Worm (Caenorhabditis elegans) whole organism, L3 larva: ENCODE results near the gene sri-47.
"Not testable (repeated sequence)": the region's sequence is repeated elsewhere in the genome, so short reads cannot be mapped to it uniquely, and the experiment has no call there.

Experiments used
- ZK546.5 ChIP-seq: sonication (generic microtip); optimal IDR thresholded peaks from 2 replicates; lab custom pipeline; 2017; ENCODE audit warnings: missing biosample characterization, missing genetic modification characterization
- ceh-28 ChIP-seq: fragments of 150-350 bp; optimal IDR thresholded peaks from 2 replicates; lab custom pipeline; 2014; ENCODE audit warnings: missing biosample characterization, missing genetic modification reagents, missing genetic modification characterization
- daf-12 ChIP-seq: fragments of 150-350 bp; optimal IDR thresholded peaks from 2 replicates; lab custom pipeline; 2014; ENCODE audit warnings: missing biosample characterization, missing genetic modification reagents, missing genetic modification characterization
- elt-1 ChIP-seq: fragments of 150-350 bp; optimal IDR thresholded peaks from 2 replicates; lab custom pipeline; 2014; ENCODE audit warnings: missing biosample characterization, missing genetic modification characterization
- elt-3 ChIP-seq, 3 experiments: fragments of 150-350 bp in 1 of 3; sonication (generic microtip) in 2 of 3; optimal IDR thresholded peaks; 2 replicates in 2 of 3; 4 replicates in 1 of 3; lab custom pipeline; 2014 to 2017; ENCODE audit warnings: missing biosample characterization in 3 of 3, missing genetic modification characterization in 3 of 3
- eor-1 ChIP-seq, 2 experiments: fragments of 150-350 bp; optimal IDR thresholded peaks; 2 replicates each; lab custom pipeline; 2014 to 2018; ENCODE audit warnings: missing biosample characterization in 2 of 2, missing genetic modification characterization in 2 of 2
- fkh-2 ChIP-seq: fragments of 150-350 bp; optimal IDR thresholded peaks from 2 replicates; lab custom pipeline; 2014; ENCODE audit warnings: missing biosample characterization, missing genetic modification reagents, missing genetic modification characterization
- fos-1 ChIP-seq: fragments of 150-350 bp; optimal IDR thresholded peaks from 2 replicates; lab custom pipeline; 2014; ENCODE audit warnings: missing biosample characterization, missing genetic modification characterization
- hmg-11 ChIP-seq: sonication (generic microtip); optimal IDR thresholded peaks from 2 replicates; lab custom pipeline; 2016; ENCODE audit warnings: missing genetic modification characterization, missing compliant biosample characterization
- jun-1 ChIP-seq: fragments of 150-350 bp; optimal IDR thresholded peaks from 2 replicates; lab custom pipeline; 2014; ENCODE audit warnings: missing biosample characterization, missing genetic modification reagents, missing genetic modification characterization
- lsy-12 ChIP-seq: sonication (generic microtip); optimal IDR thresholded peaks from 2 replicates; lab custom pipeline; 2016; ENCODE audit warnings: mild to moderate bottlenecking, missing genetic modification characterization, missing compliant biosample characterization
- mdl-1 ChIP-seq: fragments of 150-350 bp; optimal IDR thresholded peaks from 2 replicates; lab custom pipeline; 2014; ENCODE audit warnings: missing biosample characterization, missing genetic modification characterization
- mml-1 ChIP-seq: fragments of 150-350 bp; sonication (generic microtip); optimal IDR thresholded peaks from 3 replicates; lab custom pipeline; 2014; ENCODE audit warnings: missing biosample characterization, missing genetic modification characterization
- nfya-1 ChIP-seq: sonication (generic microtip); optimal IDR thresholded peaks from 2 replicates; lab custom pipeline; 2017; ENCODE audit warnings: missing genetic modification characterization, mild to moderate bottlenecking, missing compliant biosample characterization, antibody characterized with exemption, moderate library complexity; ENCODE audit not compliant: insufficient read depth
- nhr-25 ChIP-seq: sonication (generic microtip); optimal IDR thresholded peaks from 2 replicates; lab custom pipeline; 2017; ENCODE audit warnings: missing biosample characterization, missing genetic modification characterization
- nhr-28 ChIP-seq: fragments of 150-350 bp; optimal IDR thresholded peaks from 2 replicates; lab custom pipeline; 2014; ENCODE audit warnings: missing biosample characterization, missing genetic modification characterization
- nhr-43 ChIP-seq: sonication (generic microtip); optimal IDR thresholded peaks from 2 replicates; lab custom pipeline; 2016; ENCODE audit warnings: mild to moderate bottlenecking, missing genetic modification characterization, missing compliant biosample characterization; ENCODE audit not compliant: poor library complexity, severe bottlenecking
- nhr-67 ChIP-seq: fragments of 150-350 bp; optimal IDR thresholded peaks from 2 replicates; lab custom pipeline; 2014; ENCODE audit warnings: missing biosample characterization, missing genetic modification characterization
- nhr-76 ChIP-seq: fragments of 150-350 bp; sonication (generic microtip); optimal IDR thresholded peaks from 5 replicates; lab custom pipeline; 2014; ENCODE audit warnings: missing biosample characterization, missing genetic modification characterization
- nhr-77 ChIP-seq: fragments of 150-350 bp; optimal IDR thresholded peaks from 2 replicates; lab custom pipeline; 2014; ENCODE audit warnings: missing biosample characterization, missing genetic modification characterization
- pha-4 ChIP-seq: fragments of 150-350 bp; optimal IDR thresholded peaks from 2 replicates; lab custom pipeline; 2014; ENCODE audit warnings: missing biosample characterization, missing genetic modification reagents, missing genetic modification characterization
- pqm-1 ChIP-seq: fragments of 150-350 bp; optimal IDR thresholded peaks from 2 replicates; lab custom pipeline; 2017; ENCODE audit warnings: missing biosample characterization, missing genetic modification characterization, inconsistent platforms
- sea-2 ChIP-seq: fragments of 150-350 bp; sonication (generic microtip); optimal IDR thresholded peaks from 4 replicates; lab custom pipeline; 2014; ENCODE audit warnings: missing biosample characterization, missing genetic modification reagents, missing genetic modification characterization
- snpc-4 ChIP-seq: fragments of 150-350 bp; optimal IDR thresholded peaks from 2 replicates; lab custom pipeline; 2014; ENCODE audit warnings: missing biosample characterization, missing genetic modification characterization
- unc-39 ChIP-seq: sonication (generic microtip); optimal IDR thresholded peaks from 4 replicates; lab custom pipeline; 2017; ENCODE audit warnings: missing biosample characterization, missing genetic modification characterization
- unc-62 ChIP-seq: fragments of 150-350 bp; sonication (generic microtip); optimal IDR thresholded peaks from 4 replicates; lab custom pipeline; 2014; ENCODE audit warnings: missing biosample characterization, missing genetic modification reagents, missing genetic modification characterization
- zag-1 ChIP-seq: fragments of 150-350 bp; optimal IDR thresholded peaks from 2 replicates; lab custom pipeline; 2014; ENCODE audit warnings: missing biosample characterization, missing genetic modification characterization
- ztf-11 ChIP-seq: fragments of 150-350 bp; optimal IDR thresholded peaks from 2 replicates; lab custom pipeline; 2014; ENCODE audit warnings: missing biosample characterization, missing genetic modification characterization
- ztf-4 ChIP-seq: fragments of 150-350 bp; optimal IDR thresholded peaks from 2 replicates; lab custom pipeline; 2014; ENCODE audit warnings: missing biosample characterization, missing genetic modification characterization

The sri-47 gene

ce11 chrII:2641777-2642176, 14.9 kb upstream of the sri-47 start, which contains the start of gene F22E5.7:
F22E5.7 (plus strand) TSS chrII:2642077.
- TF ChIP-seq elt-3 (tag; optimal IDR thresholded peaks at IDR 0.05; lab: Kevin White, UChicago) = no peak
- TF ChIP-seq fos-1 = no peak
- TF ChIP-seq zag-1 (tag; lab: Kevin White, UChicago) = no peak

- TF ChIP-seq sea-2 (GFP tag; lab: Kevin White, UChicago) (no peak), nfya-1 (tag; lab: Kevin White, UChicago) (no peak), lsy-12 (tag; lab: Kevin White, UChicago) (no peak), nhr-28 (tag; lab: Kevin White, UChicago) (no peak), unc-39 (tag; lab: Kevin White, UChicago) (no peak), mdl-1 (no peak), zag-1 (tag; lab: Kevin White, UChicago) (no peak), nhr-43 (tag; lab: Kevin White, UChicago) (no peak), ztf-11 (tag; lab: Kevin White, UChicago) (no peak), elt-1 (tag; lab: Kevin White, UChicago) (no peak), snpc-4 (no peak), hmg-11 (no peak), pqm-1 (tag; lab: Kevin White, UChicago) (no peak), fkh-2 (tag; lab: Kevin White, UChicago) (no peak), eor-1 (tag; optimal IDR thresholded peaks at IDR 0.05; lab: Kevin White, UChicago) (no peak), ceh-28 (tag; lab: Kevin White, UChicago) (no peak), ztf-4 (tag; lab: Kevin White, UChicago) (no peak), nhr-25 (no peak), nhr-67 (tag; lab: Kevin White, UChicago) (no peak)
These were observed 12.2 kb upstream of the sri-47 start, which contains the start of gene F22E5.11 for ce11 chrII:2644498-2644897. F22E5.11 (minus strand) TSS chrII:2644598.

- TF ChIP-seq nhr-67, fkh-2, mml-1 (tag; lab: Kevin White, UChicago): not testable (repeated sequence)
- TF ChIP-seq, all 47 proteins: peak for 0; not testable (repeated sequence) for 47
These were observed 9.9 kb upstream of the sri-47 start, which contains the start of gene F22E5.12 for ce11 chrII:2646756-2647155. F22E5.12 (minus strand) TSS chrII:2646856.

ce11 chrII:2649015-2649414, 7.7 kb upstream of the sri-47 start:
- TF ChIP-seq snpc-4 (peak; percentile 7), jun-1 (no peak), unc-62 (GFP tag; lab: Kevin White, UChicago) (no peak), pha-4 (tag; lab: Kevin White, UChicago) (peak; percentile 43), nfya-1 (tag; lab: Kevin White, UChicago) (peak; percentile 51), ztf-11 (tag; lab: Kevin White, UChicago) (no peak), hmg-11 (peak; percentile 34), daf-12 (no peak)

- TF ChIP-seq nhr-76 (tag; lab: Kevin White, UChicago) = no peak
These were observed 7.2 kb upstream of the sri-47 start, which contains the start of the genes F22E5.13 and F22E5.6 for ce11 chrII:2649539-2649938. F22E5.13 (minus strand) TSS chrII:2649639. F22E5.6 (plus strand) TSS chrII:2649835.

ce11 chrII:2659364-2659763, 2.7 kb downstream of the sri-47 start, which contains the start of gene gcy-21:
gcy-21 (plus strand) TSS chrII:2659664.
- no peak for TF ChIP-seq ceh-28 (tag; lab: Kevin White, UChicago)
- TF ChIP-seq nhr-77 (tag; lab: Kevin White, UChicago) = no peak
- TF ChIP-seq ZK546.5 = no peak

- TF ChIP-seq snpc-4; unc-62 (GFP tag; lab: Kevin White, UChicago); ztf-11 (tag; lab: Kevin White, UChicago): not testable (repeated sequence)
These were observed 8.4 kb downstream of the sri-47 start, which contains the start of gene F22E5.2 for ce11 chrII:2665081-2665480. F22E5.2 (plus strand) TSS chrII:2665381.
